Fruit fly (Drosophila melanogaster) whole organism, pupa: ENCODE data around the gene ppk19.
A peak's percentile ranks its signal among the peaks of the same experiment; 100 is the strongest.

Experiments used
- CG10348 ChIP-seq: fragments of 200-800 bp; sonication (Bioruptor generic); IDR thresholded peaks from 2 replicates; pipeline ENCODE4 v1.3.6; 2022; ENCODE audit warnings: missing biosample characterization, missing genetic modification characterization
- CG12605 ChIP-seq: fragments of 200-800 bp; sonication (Bioruptor generic); IDR thresholded peaks from 2 replicates; pipeline ENCODE4 v1.3.6; 2022; ENCODE audit warnings: missing biosample characterization, missing genetic modification characterization
- CG13204 ChIP-seq: fragments of 200-800 bp; sonication (Bioruptor generic); optimal IDR thresholded peaks from 2 replicates; lab custom pipeline; 2018; ENCODE audit warnings: missing biosample characterization, mild to moderate bottlenecking, missing genetic modification characterization, moderate library complexity
- CG14655 ChIP-seq: fragments of 200-800 bp; sonication (Bioruptor generic); optimal IDR thresholded peaks from 3 replicates; lab custom pipeline; 2017; ENCODE audit warnings: mild to moderate bottlenecking, missing biosample characterization, missing genetic modification reagents, missing genetic modification characterization
- CG15710 ChIP-seq: fragments of 200-800 bp; sonication (Bioruptor generic); optimal IDR thresholded peaks from 2 replicates; lab custom pipeline; 2018; ENCODE audit warnings: missing biosample characterization, mild to moderate bottlenecking, missing genetic modification characterization, moderate library complexity
- CG17806 ChIP-seq: fragments of 200-800 bp; sonication (Bioruptor generic); optimal IDR thresholded peaks from 2 replicates; lab custom pipeline; 2018; ENCODE audit warnings: missing biosample characterization, mild to moderate bottlenecking, missing genetic modification characterization, moderate library complexity
- CG32121 ChIP-seq: fragments of 200-800 bp; sonication (Bioruptor generic); IDR thresholded peaks from 2 replicates; pipeline ENCODE4 v1.3.6; 2022; ENCODE audit warnings: missing biosample characterization, missing genetic modification characterization
- CG34367 ChIP-seq: fragments of 200-800 bp; sonication (Bioruptor generic); optimal IDR thresholded peaks from 2 replicates; lab custom pipeline; 2018; ENCODE audit warnings: missing biosample characterization, mild to moderate bottlenecking, missing genetic modification characterization
- CG4496 ChIP-seq: fragments of 200-800 bp; sonication (Bioruptor generic); IDR thresholded peaks from 3 replicates; pipeline ENCODE4 v1.3.6; 2022; ENCODE audit warnings: missing biosample characterization, missing genetic modification characterization
- CG8159 ChIP-seq: fragments of 200-800 bp; sonication (Bioruptor generic); optimal IDR thresholded peaks from 3 replicates; lab custom pipeline; 2018; ENCODE audit warnings: missing biosample characterization, mild to moderate bottlenecking, missing genetic modification characterization, moderate library complexity
- CG8301 ChIP-seq: fragments of 200-800 bp; sonication (Bioruptor generic); optimal IDR thresholded peaks from 2 replicates; lab custom pipeline; 2018; ENCODE audit warnings: missing biosample characterization, mild to moderate bottlenecking, missing genetic modification characterization
- CG9948 ChIP-seq: fragments of 200-800 bp; sonication (Bioruptor generic); optimal IDR thresholded peaks from 2 replicates; lab custom pipeline; 2018; ENCODE audit warnings: missing biosample characterization, mild to moderate bottlenecking, missing genetic modification characterization, moderate library complexity
- D1 ChIP-seq: fragments of 200-800 bp; sonication (Bioruptor generic); optimal IDR thresholded peaks from 2 replicates; lab custom pipeline; 2018; ENCODE audit warnings: missing biosample characterization, mild to moderate bottlenecking, missing genetic modification characterization, moderate library complexity
- EcR ChIP-seq: fragments of 200-800 bp; sonication (Bioruptor generic); optimal IDR thresholded peaks from 3 replicates; lab custom pipeline; 2019; ENCODE audit warnings: missing biosample characterization, missing genetic modification characterization, mild to moderate bottlenecking, moderate library complexity, missing genetic modification reagents
- Ets98B ChIP-seq: fragments of 200-800 bp; sonication (Bioruptor generic); IDR thresholded peaks from 2 replicates; pipeline ENCODE4 v1.3.6; 2022; ENCODE audit warnings: missing biosample characterization, missing genetic modification characterization
- Pif1A ChIP-seq: fragments of 200-800 bp; sonication (Bioruptor generic); optimal IDR thresholded peaks from 3 replicates; lab custom pipeline; 2016; ENCODE audit warnings: missing biosample characterization, missing genetic modification characterization
- Pif1B ChIP-seq: fragments of 200-800 bp; sonication (Bioruptor generic); optimal IDR thresholded peaks from 3 replicates; lab custom pipeline; 2016; ENCODE audit warnings: missing biosample characterization, missing genetic modification characterization
- Snoo ChIP-seq: fragments of 200-800 bp; sonication (Bioruptor generic); optimal IDR thresholded peaks from 3 replicates; lab custom pipeline; 2017; ENCODE audit warnings: missing biosample characterization, mild to moderate bottlenecking, missing genetic modification characterization, inconsistent platforms
- fd96Ca ChIP-seq: fragments of 200-800 bp; sonication (Bioruptor generic); IDR thresholded peaks from 3 replicates; pipeline ENCODE4 v1.3.6; 2022; ENCODE audit warnings: missing biosample characterization, missing genetic modification characterization
- gl ChIP-seq: fragments of 200-800 bp; sonication (Bioruptor generic); optimal IDR thresholded peaks from 2 replicates; lab custom pipeline; 2018; ENCODE audit warnings: missing biosample characterization, mild to moderate bottlenecking, missing genetic modification characterization
- rn ChIP-seq: fragments of 200-800 bp; sonication (Bioruptor generic); IDR thresholded peaks from 2 replicates; pipeline ENCODE4 v1.3.6; 2022; ENCODE audit warnings: missing biosample characterization, missing genetic modification characterization

ppk19 gene

dm6 chr3R:29696359-29696758, 24.1 kb downstream of the ppk19 start:
- TF ChIP-seq EcR (GFP tag; lab: Kevin White, UChicago) (no peak), CG13204 (GFP tag; lab: Kevin White, UChicago) (no peak), CG15710 (tag; lab: Kevin White, UChicago) (no peak), CG9948 (tag; lab: Kevin White, UChicago) (no peak), Snoo (tag; lab: Kevin White, UChicago) (no peak), CG14655 (GFP tag; lab: Kevin White, UChicago) (no peak), gl (tag; lab: Kevin White, UChicago) (no peak), CG34367 (tag; lab: Kevin White, UChicago) (no peak), rn (GFP tag; lab: Robert Waterston, UW) (no peak)
- TF ChIP-seq, all 21 proteins: peak for 0

dm6 chr3R:29697841-29698240, 25.6 kb downstream of the ppk19 start:
- TF ChIP-seq CG8301 (tag; lab: Kevin White, UChicago) (no peak), CG8159 (tag; lab: Kevin White, UChicago) (no peak), fd96Ca (no peak), rn (GFP tag; lab: Robert Waterston, UW) (no peak), EcR (GFP tag; lab: Kevin White, UChicago) (no peak), CG17806 (tag; lab: Kevin White, UChicago) (no peak), CG34367 (tag; lab: Kevin White, UChicago) (no peak), CG9948 (tag; lab: Kevin White, UChicago) (no peak), CG13204 (GFP tag; lab: Kevin White, UChicago) (no peak), CG12605 (GFP tag; lab: Robert Waterston, UW) (no peak), CG14655 (GFP tag; lab: Kevin White, UChicago) (no peak)
- TF ChIP-seq, all 21 proteins: peak for 0

DNA sequence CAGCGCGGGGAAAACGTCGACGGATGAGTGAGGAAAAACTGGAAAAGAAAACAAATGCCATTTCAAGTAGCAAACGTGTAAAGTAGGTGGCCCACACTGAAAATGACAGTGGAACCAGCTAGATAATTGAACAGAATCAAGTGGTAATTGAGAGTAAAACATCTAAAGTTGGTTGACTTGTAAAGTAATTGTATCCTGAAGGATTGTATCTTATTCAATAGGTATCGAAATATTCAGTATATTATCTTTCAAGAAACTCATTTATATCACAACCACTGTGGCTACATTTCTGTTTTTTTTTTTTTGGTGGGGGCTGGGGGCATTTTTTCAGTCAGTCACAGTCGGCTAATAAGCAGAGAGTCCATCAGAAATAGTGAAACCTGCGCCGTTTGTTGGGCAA, 27.0 kb downstream of the ppk19 start:
- TF ChIP-seq CG10348 (no peak), CG13204 (GFP tag; lab: Kevin White, UChicago) (no peak), Ets98B (GFP tag; lab: Robert Waterston, UW) (peak; percentile 58; the same call in 1 of the 2 replicates), CG4496 (GFP tag; lab: Robert Waterston, UW) (peak; percentile 39; the same call in 1 of the 3 replicates), CG8159 (tag; lab: Kevin White, UChicago) (no peak), CG9948 (tag; lab: Kevin White, UChicago) (no peak), CG17806 (tag; lab: Kevin White, UChicago) (no peak), CG34367 (tag; lab: Kevin White, UChicago) (no peak)

DNA sequence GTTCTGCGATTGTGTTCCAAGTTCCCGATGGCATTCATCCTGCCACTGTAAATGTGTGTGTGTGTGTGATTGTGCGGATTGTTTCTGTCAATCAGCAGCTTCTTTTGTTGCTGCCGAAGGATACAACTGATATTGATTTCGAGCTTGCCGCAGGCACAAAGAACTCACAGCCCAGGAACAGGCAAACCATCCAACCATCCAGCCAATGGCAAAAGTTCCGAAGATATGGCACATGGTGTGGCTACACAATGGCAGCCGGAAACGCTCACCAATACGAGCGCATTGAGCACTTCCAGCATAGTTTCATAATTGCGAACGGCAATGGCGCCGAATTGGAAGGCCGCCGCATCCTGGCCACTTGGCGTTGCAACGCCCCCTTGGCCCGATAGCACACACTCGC, 29.5 kb downstream of the ppk19 start:
- TF ChIP-seq CG9948 (tag; lab: Kevin White, UChicago) (no peak), CG34367 (tag; lab: Kevin White, UChicago) (no peak), CG12605 (GFP tag; lab: Robert Waterston, UW) (no peak), fd96Ca (no peak), D1 (tag; lab: Kevin White, UChicago) (no peak), CG8301 (tag; lab: Kevin White, UChicago) (no peak), CG10348 (no peak)

DNA sequence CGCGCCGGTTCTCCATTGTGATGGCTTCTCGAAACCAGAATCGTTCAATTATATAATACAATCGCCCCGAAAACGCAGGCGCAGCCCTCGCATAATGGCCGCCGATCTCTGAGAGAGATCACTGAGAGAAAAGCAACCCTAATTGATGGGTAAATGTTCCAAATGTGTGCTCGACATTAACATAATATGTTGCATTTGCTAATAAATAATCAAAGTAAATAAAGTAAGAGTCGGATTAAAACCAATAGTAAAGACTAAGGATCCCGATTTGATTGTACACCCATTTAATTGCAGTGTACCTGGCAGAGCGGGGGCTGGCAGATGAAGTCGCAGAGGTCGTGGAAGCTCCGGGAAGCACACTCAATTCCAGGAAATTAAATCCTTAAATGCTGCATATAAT, 32.3 kb downstream of the ppk19 start:
- TF ChIP-seq CG32121 (GFP tag; lab: Robert Waterston, UW) (no peak), CG13204 (GFP tag; lab: Kevin White, UChicago) (no peak), Pif1A (no peak), gl (tag; lab: Kevin White, UChicago) (no peak), CG9948 (tag; lab: Kevin White, UChicago) (no peak), EcR (GFP tag; lab: Kevin White, UChicago) (no peak), CG34367 (tag; lab: Kevin White, UChicago) (no peak)

dm6 chr3R:29705789-29706303, 33.6 kb downstream of the ppk19 start:
- TF ChIP-seq gl (tag; lab: Kevin White, UChicago) (no peak), D1 (tag; lab: Kevin White, UChicago) (no peak), CG12605 (GFP tag; lab: Robert Waterston, UW) (no peak), CG9948 (tag; lab: Kevin White, UChicago) (no peak), EcR (GFP tag; lab: Kevin White, UChicago) (no peak), CG17806 (tag; lab: Kevin White, UChicago) (no peak), CG8159 (tag; lab: Kevin White, UChicago) (no peak), fd96Ca (no peak), Snoo (tag; lab: Kevin White, UChicago) (no peak), CG10348 (no peak), Pif1A (no peak), Pif1B (GFP tag; lab: Kevin White, UChicago) (no peak), CG14655 (GFP tag; lab: Kevin White, UChicago) (no peak), CG34367 (tag; lab: Kevin White, UChicago) (no peak)

- TF ChIP-seq CG15710 (tag; lab: Kevin White, UChicago) = no peak
Observed at dm6 chr3R:29707258-29707657, 35.0 kb downstream of the ppk19 start.
